Worm (Caenorhabditis elegans): ENCODE data around the gene clc-21.
"Not testable (repeated sequence)": the region's sequence is repeated elsewhere in the genome, so short reads cannot be mapped to it uniquely, and the experiment has no call there.

clc-21 gene

ce11 chrV:17416833-17417232 is at the start of gene clc-21:
Gene clc-21, plus strand, starts transcription at chrV:17417133.
- TF ChIP-seq tbx-37 (GFP tag; conservative IDR thresholded peaks at IDR 0.05): no peak
- TF ChIP-seq F13C5.2 (tag; optimal IDR thresholded peaks at IDR 0.05): no peak
- no peak for TF ChIP-seq tbx-11 (GFP tag; IDR thresholded peaks at IDR 0.05)
- TF ChIP-seq flt-1 (GFP tag; IDR thresholded peaks at IDR 0.05): no peak
- TF ChIP-seq scrt-1 (GFP tag; IDR thresholded peaks at IDR 0.05): no peak
- no peak for TF ChIP-seq pes-1 (GFP tag; IDR thresholded peaks at IDR 0.05)
- TF ChIP-seq sea-1 (GFP tag; conservative IDR thresholded peaks at IDR 0.05): no peak
- TF ChIP-seq hmbx-1 (tag; optimal IDR thresholded peaks at IDR 0.05): no peak
- TF ChIP-seq tra-4 (tag; optimal IDR thresholded peaks at IDR 0.05): no peak
- no peak for TF ChIP-seq B0310.2 (tag; optimal IDR thresholded peaks at IDR 0.05)
- no peak for TF ChIP-seq ama-1 (optimal IDR thresholded peaks at IDR 0.05)
- TF ChIP-seq ets-7 (tag; optimal IDR thresholded peaks at IDR 0.05): no peak
- TF ChIP-seq ceh-13 (GFP tag; optimal IDR thresholded peaks at IDR 0.05): no peak
- no peak for TF ChIP-seq hmg-4 (GFP tag; optimal IDR thresholded peaks at IDR 0.05)
- TF ChIP-seq ceh-36 (tag; optimal IDR thresholded peaks at IDR 0.05): no peak
- TF ChIP-seq aly-1 (tag; optimal IDR thresholded peaks at IDR 0.05): no peak

ce11 chrV:17376639-17377038 is 40.3 kb upstream of the clc-21 start, which contains the start of gene Y20C6A.1:
Gene Y20C6A.1, minus strand, starts transcription at chrV:17376745.
- no peak for TF ChIP-seq hmbx-1 (tag; optimal IDR thresholded peaks at IDR 0.05)
- TF ChIP-seq B0310.2 (tag; optimal IDR thresholded peaks at IDR 0.05): no peak
- no peak for TF ChIP-seq hnd-1 (tag; optimal IDR thresholded peaks at IDR 0.05)
- TF ChIP-seq ceh-13 (GFP tag; optimal IDR thresholded peaks at IDR 0.05): no peak
- TF ChIP-seq aly-1 (tag; optimal IDR thresholded peaks at IDR 0.05): no peak
- no peak for TF ChIP-seq ceh-36 (tag; optimal IDR thresholded peaks at IDR 0.05)
- no peak for TF ChIP-seq hmg-4 (GFP tag; optimal IDR thresholded peaks at IDR 0.05)

- TF ChIP-seq F13C5.2 (tag; optimal IDR thresholded peaks at IDR 0.05): no peak
- no peak for TF ChIP-seq hnd-1 (tag; optimal IDR thresholded peaks at IDR 0.05)
- no peak for TF ChIP-seq ets-7 (tag; optimal IDR thresholded peaks at IDR 0.05)
- TF ChIP-seq sea-1 (GFP tag; conservative IDR thresholded peaks at IDR 0.05): no peak
- TF ChIP-seq ceh-13 (GFP tag; optimal IDR thresholded peaks at IDR 0.05): no peak
- TF ChIP-seq aly-1 (tag; optimal IDR thresholded peaks at IDR 0.05): no peak
- no peak for TF ChIP-seq scrt-1 (GFP tag; IDR thresholded peaks at IDR 0.05)
- TF ChIP-seq tbx-11 (GFP tag; IDR thresholded peaks at IDR 0.05): no peak
- TF ChIP-seq hmg-4 (GFP tag; optimal IDR thresholded peaks at IDR 0.05): no peak
- TF ChIP-seq hmbx-1 (tag; optimal IDR thresholded peaks at IDR 0.05): no peak
- TF ChIP-seq ceh-36 (tag; optimal IDR thresholded peaks at IDR 0.05): no peak
- no peak for TF ChIP-seq ama-1 (optimal IDR thresholded peaks at IDR 0.05)
- TF ChIP-seq B0310.2 (tag; optimal IDR thresholded peaks at IDR 0.05): no peak
- TF ChIP-seq tbx-37 (GFP tag; conservative IDR thresholded peaks at IDR 0.05): no peak
- no peak for TF ChIP-seq tra-4 (tag; optimal IDR thresholded peaks at IDR 0.05)
- no peak for TF ChIP-seq pes-1 (GFP tag; IDR thresholded peaks at IDR 0.05)
- no peak for TF ChIP-seq flt-1 (GFP tag; IDR thresholded peaks at IDR 0.05)
Observed at ce11 chrV:17377140-17377539, 39.8 kb upstream of the clc-21 start, which contains the start of gene fbxb-7. Gene fbxb-7, plus strand, starts transcription at chrV:17377406.

- no peak for TF ChIP-seq ceh-36 (tag; optimal IDR thresholded peaks at IDR 0.05)
- no peak for TF ChIP-seq tra-4 (tag; optimal IDR thresholded peaks at IDR 0.05)
- TF ChIP-seq ama-1 (optimal IDR thresholded peaks at IDR 0.05): no peak
- no peak for TF ChIP-seq sea-1 (GFP tag; conservative IDR thresholded peaks at IDR 0.05)
- TF ChIP-seq pes-1 (GFP tag; IDR thresholded peaks at IDR 0.05): no peak
- no peak for TF ChIP-seq B0310.2 (tag; optimal IDR thresholded peaks at IDR 0.05)
- TF ChIP-seq tbx-37 (GFP tag; conservative IDR thresholded peaks at IDR 0.05): no peak
- TF ChIP-seq ceh-13 (GFP tag; optimal IDR thresholded peaks at IDR 0.05): no peak
- no peak for TF ChIP-seq scrt-1 (GFP tag; IDR thresholded peaks at IDR 0.05)
- TF ChIP-seq hmg-4 (GFP tag; optimal IDR thresholded peaks at IDR 0.05): no peak
- no peak for TF ChIP-seq hmbx-1 (tag; optimal IDR thresholded peaks at IDR 0.05)
- TF ChIP-seq hnd-1 (tag; optimal IDR thresholded peaks at IDR 0.05): no peak
- no peak for TF ChIP-seq tbx-11 (GFP tag; IDR thresholded peaks at IDR 0.05)
- TF ChIP-seq F13C5.2 (tag; optimal IDR thresholded peaks at IDR 0.05): no peak
- no peak for TF ChIP-seq ets-7 (tag; optimal IDR thresholded peaks at IDR 0.05)
Observed at ce11 chrV:17379932-17380331, 37.0 kb upstream of the clc-21 start, which contains the start of gene Y20C6A.4. Gene Y20C6A.4, plus strand, starts transcription at chrV:17380232.

ce11 chrV:17395374-17395773 is 21.6 kb upstream of the clc-21 start, which contains the start of gene srh-120:
Gene srh-120, plus strand, starts transcription at chrV:17395674.
- TF ChIP-seq ceh-36 (tag; optimal IDR thresholded peaks at IDR 0.05) (no peak), hnd-1 (tag; optimal IDR thresholded peaks at IDR 0.05) (no peak), tbx-37 (GFP tag; conservative IDR thresholded peaks at IDR 0.05) (no peak), tra-4 (tag; optimal IDR thresholded peaks at IDR 0.05) (no peak), hmbx-1 (tag; optimal IDR thresholded peaks at IDR 0.05) (no peak), ceh-13 (GFP tag; optimal IDR thresholded peaks at IDR 0.05) (no peak)

- TF ChIP-seq B0310.2 (tag; optimal IDR thresholded peaks at IDR 0.05); tbx-11 (GFP tag; IDR thresholded peaks at IDR 0.05); sea-1 (GFP tag; conservative IDR thresholded peaks at IDR 0.05): not testable (repeated sequence)
Observed at ce11 chrV:17409955-17410354, 7.0 kb upstream of the clc-21 start, which contains the start of gene srh-132. Gene srh-132, plus strand, starts transcription at chrV:17410255.

ce11 chrV:17414951-17415350 is 2.0 kb upstream of the clc-21 start, which contains the start of gene T27C5.12:
Gene T27C5.12, plus strand, starts transcription at chrV:17415251.
- TF ChIP-seq flt-1 (GFP tag; IDR thresholded peaks at IDR 0.05) (no peak), scrt-1 (GFP tag; IDR thresholded peaks at IDR 0.05) (no peak), aly-1 (tag; optimal IDR thresholded peaks at IDR 0.05) (no peak), hmbx-1 (tag; optimal IDR thresholded peaks at IDR 0.05) (no peak), hmg-4 (GFP tag; optimal IDR thresholded peaks at IDR 0.05) (no peak), ceh-13 (GFP tag; optimal IDR thresholded peaks at IDR 0.05) (no peak), sea-1 (GFP tag; conservative IDR thresholded peaks at IDR 0.05) (no peak), ama-1 (optimal IDR thresholded peaks at IDR 0.05) (no peak), tbx-37 (GFP tag; conservative IDR thresholded peaks at IDR 0.05) (no peak), F13C5.2 (tag; optimal IDR thresholded peaks at IDR 0.05) (no peak), B0310.2 (tag; optimal IDR thresholded peaks at IDR 0.05) (no peak)

- TF ChIP-seq tra-4 (tag; optimal IDR thresholded peaks at IDR 0.05) (no peak), scrt-1 (GFP tag; IDR thresholded peaks at IDR 0.05) (no peak), ceh-13 (GFP tag; optimal IDR thresholded peaks at IDR 0.05) (no peak), sea-1 (GFP tag; conservative IDR thresholded peaks at IDR 0.05) (no peak), pes-1 (GFP tag; IDR thresholded peaks at IDR 0.05) (no peak), hnd-1 (tag; optimal IDR thresholded peaks at IDR 0.05) (no peak), aly-1 (tag; optimal IDR thresholded peaks at IDR 0.05) (no peak), tbx-37 (GFP tag; conservative IDR thresholded peaks at IDR 0.05) (no peak), tbx-11 (GFP tag; IDR thresholded peaks at IDR 0.05) (no peak), ama-1 (optimal IDR thresholded peaks at IDR 0.05) (no peak), flt-1 (GFP tag; IDR thresholded peaks at IDR 0.05) (no peak), F13C5.2 (tag; optimal IDR thresholded peaks at IDR 0.05) (no peak), hmbx-1 (tag; optimal IDR thresholded peaks at IDR 0.05) (no peak), B0310.2 (tag; optimal IDR thresholded peaks at IDR 0.05) (no peak), ets-7 (tag; optimal IDR thresholded peaks at IDR 0.05) (no peak)
Observed at ce11 chrV:17429262-17429661, 12.3 kb downstream of the clc-21 start.

Data from whole organism, early embryonic.